Fruit fly (Drosophila melanogaster) Kc167 (cell line): ENCODE results near the gene CG13384.

Experiments
- Myc ChIP-seq: fragments of >200 bp; optimal IDR thresholded peaks from 2 replicates; lab custom pipeline; 2017; ENCODE audit warnings: missing external identifiers
- Sin3A ChIP-seq: fragments of >200 bp; optimal IDR thresholded peaks from 2 replicates; lab custom pipeline; 2018; ENCODE audit warnings: missing external identifiers
- h ChIP-seq: fragments of >200 bp; optimal IDR thresholded peaks from 3 replicates; lab custom pipeline; 2018; ENCODE audit warnings: missing external identifiers
- insv ChIP-seq: fragments of >200 bp; optimal IDR thresholded peaks from 3 replicates; lab custom pipeline; 2018; ENCODE audit warnings: missing external identifiers
- psq ChIP-seq: fragments of >200 bp; optimal IDR thresholded peaks from 2 replicates; lab custom pipeline; 2017; ENCODE audit warnings: missing external identifiers
- ttk ChIP-seq: sonication (Bioruptor generic); optimal IDR thresholded peaks from 2 replicates; lab custom pipeline; 2017; ENCODE audit warnings: missing external identifiers

CG13384 gene

DNA sequence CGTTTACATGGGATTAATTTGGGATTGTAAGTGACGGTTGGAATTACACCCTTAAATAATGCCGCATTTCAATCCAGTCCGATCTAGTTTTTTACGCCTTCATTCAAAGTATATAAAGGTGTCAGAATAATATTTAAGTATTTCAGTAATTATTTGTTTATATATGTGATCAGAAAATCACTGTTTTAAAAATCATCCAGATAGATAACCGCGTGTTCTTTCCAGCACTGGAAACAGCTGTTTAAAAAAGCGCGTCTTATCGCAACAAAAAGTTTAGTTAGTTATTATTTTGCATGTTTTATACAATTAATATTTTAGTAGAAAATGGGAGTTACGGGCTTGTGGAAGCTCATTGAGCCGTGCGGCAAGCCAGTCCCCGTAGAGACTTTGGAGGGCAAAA is 53.8 kb downstream of the CG13384 start, which contains the start of gene mus201:
Gene mus201 (plus strand): TSS at position 118 of the 400 bp plus-strand sequence.
- TF ChIP-seq h (lab: Kevin White, UChicago): no peak
- TF ChIP-seq psq: no peak
- no peak for TF ChIP-seq insv
- TF ChIP-seq Sin3A: no peak
- no peak for TF ChIP-seq ttk
- TF ChIP-seq Myc (lab: Kevin White, UChicago): no peak
